Fruit fly (Drosophila melanogaster) whole organism, embryonic: ENCODE measurements around the gene CG10660.
A peak's percentile ranks its signal among the peaks of the same experiment; 100 is the strongest.

Source experiments
- CG10274 ChIP-seq: fragments of 200-800 bp; sonication (Bioruptor generic); optimal IDR thresholded peaks from 3 replicates; lab custom pipeline; 2017; ENCODE audit warnings: missing biosample characterization, mild to moderate bottlenecking, missing genetic modification characterization
- CG11398 ChIP-seq: fragments of 200-800 bp; sonication (Bioruptor generic); optimal IDR thresholded peaks from 2 replicates; lab custom pipeline; 2016; ENCODE audit warnings: missing biosample characterization, missing genetic modification characterization
- CG11456 ChIP-seq: fragments of 200-800 bp; sonication (Bioruptor generic); IDR thresholded peaks from 3 replicates; pipeline ENCODE4 v1.3.6; 2022; ENCODE audit warnings: missing biosample characterization, missing genetic modification characterization
- CG14965 ChIP-seq: fragments of 200-800 bp; sonication (Bioruptor generic); optimal IDR thresholded peaks from 2 replicates; lab custom pipeline; 2016; ENCODE audit warnings: missing biosample characterization, missing genetic modification characterization, borderline replicate concordance
- CG1529 ChIP-seq: fragments of 200-800 bp; sonication (Bioruptor generic); optimal IDR thresholded peaks from 3 replicates; lab custom pipeline; 2018; ENCODE audit warnings: missing biosample characterization, missing genetic modification characterization
- CG15696 ChIP-seq: fragments of 200-800 bp; sonication (Bioruptor generic); optimal IDR thresholded peaks from 2 replicates; lab custom pipeline; 2019; ENCODE audit warnings: missing biosample characterization, mild to moderate bottlenecking, missing genetic modification characterization, moderate library complexity
- CG16815 ChIP-seq: fragments of 200-800 bp; sonication (Bioruptor generic); optimal IDR thresholded peaks from 3 replicates; lab custom pipeline; 2017; ENCODE audit warnings: missing biosample characterization, mild to moderate bottlenecking, missing genetic modification characterization
- CG18262 ChIP-seq: fragments of 200-800 bp; optimal IDR thresholded peaks from 3 replicates; lab custom pipeline; 2019; ENCODE audit warnings: missing biosample characterization, mild to moderate bottlenecking, missing genetic modification characterization, moderate library complexity
- CG2678 ChIP-seq: fragments of 200-800 bp; sonication (Bioruptor generic); optimal IDR thresholded peaks from 3 replicates; lab custom pipeline; 2019; ENCODE audit warnings: missing biosample characterization, mild to moderate bottlenecking, missing genetic modification characterization, moderate library complexity
- CG31388 ChIP-seq: fragments of 200-800 bp; sonication (Bioruptor generic); optimal IDR thresholded peaks from 2 replicates; lab custom pipeline; 2016; ENCODE audit warnings: missing biosample characterization, missing genetic modification characterization
- CG3281 ChIP-seq: fragments of 200-800 bp; sonication (Bioruptor generic); optimal IDR thresholded peaks from 3 replicates; lab custom pipeline; 2017; ENCODE audit warnings: missing biosample characterization, mild to moderate bottlenecking, missing genetic modification characterization
- CG34422 ChIP-seq: fragments of 200-800 bp; sonication (Bioruptor generic); IDR thresholded peaks from 3 replicates; pipeline ENCODE4 v1.3.6; 2022; ENCODE audit warnings: missing biosample characterization, missing genetic modification characterization
- CG4328 ChIP-seq: fragments of 200-800 bp; sonication (Bioruptor generic); optimal IDR thresholded peaks from 3 replicates; lab custom pipeline; 2017; ENCODE audit warnings: missing biosample characterization, missing genetic modification reagents, missing genetic modification characterization
- CG4360 ChIP-seq: fragments of 200-800 bp; sonication (Bioruptor generic); IDR thresholded peaks from 2 replicates; pipeline ENCODE4 v1.3.6; 2022; ENCODE audit warnings: missing biosample characterization, missing genetic modification characterization
- CG4707 ChIP-seq: fragments of 200-800 bp; sonication (Bioruptor generic); optimal IDR thresholded peaks from 2 replicates; lab custom pipeline; 2018; ENCODE audit warnings: missing biosample characterization, mild to moderate bottlenecking, missing genetic modification characterization, moderate library complexity
- CG6791 ChIP-seq: fragments of 200-800 bp; sonication (Bioruptor generic); IDR thresholded peaks from 3 replicates; pipeline ENCODE4 v1.3.6; 2022; ENCODE audit warnings: missing biosample characterization, missing genetic modification characterization; ENCODE audit not compliant: partially characterized antibody
- CG9437 ChIP-seq: fragments of 200-800 bp; sonication (Bioruptor generic); optimal IDR thresholded peaks from 2 replicates; lab custom pipeline; 2018; ENCODE audit warnings: missing biosample characterization, mild to moderate bottlenecking, missing genetic modification characterization
- Chrac-16 ChIP-seq: fragments of 200-800 bp; sonication (Bioruptor generic); optimal IDR thresholded peaks from 3 replicates; lab custom pipeline; 2016; ENCODE audit warnings: missing biosample characterization, missing genetic modification characterization
- Dip2 ChIP-seq: fragments of 200-800 bp; sonication (Bioruptor generic); IDR thresholded peaks from 2 replicates; pipeline ENCODE4 v1.3.6; 2022; ENCODE audit warnings: missing biosample characterization, missing genetic modification characterization
- Doc2 ChIP-seq: fragments of 200-800 bp; sonication (Bioruptor generic); IDR thresholded peaks from 2 replicates; pipeline ENCODE4 v1.3.6; 2022; ENCODE audit warnings: missing biosample characterization, missing genetic modification characterization
- Ets65A ChIP-seq: fragments of 200-800 bp; sonication (Bioruptor generic); peaks from one replicate; lab custom pipeline; 2016; ENCODE audit warnings: missing biosample characterization, missing genetic modification characterization
- HmgZ ChIP-seq: fragments of 200-800 bp; sonication (Bioruptor generic); optimal IDR thresholded peaks from 2 replicates; lab custom pipeline; 2018; ENCODE audit warnings: missing biosample characterization, mild to moderate bottlenecking, missing genetic modification characterization
- Neu2 ChIP-seq: fragments of 200-800 bp; sonication (Bioruptor generic); optimal IDR thresholded peaks from 3 replicates; lab custom pipeline; 2016; ENCODE audit warnings: missing biosample characterization, missing genetic modification characterization, borderline replicate concordance
- Pdp1 ChIP-seq, 2 experiments: fragments of 200-800 bp; sonication (Bioruptor generic); optimal IDR thresholded peaks; 3 replicates each; lab custom pipeline; 2016; ENCODE audit warnings: missing biosample characterization in 2 of 2, missing genetic modification characterization in 2 of 2, mild to moderate bottlenecking in 1 of 2, moderate library complexity in 1 of 2
- Sin3A ChIP-seq: fragments of >200 bp; optimal IDR thresholded peaks from 2 replicates; lab custom pipeline; 2018
- Xbp1 ChIP-seq: fragments of 200-800 bp; sonication (Bioruptor generic); optimal IDR thresholded peaks from 3 replicates; lab custom pipeline; 2016; ENCODE audit warnings: missing biosample characterization, mild to moderate bottlenecking, missing genetic modification characterization
- az2 ChIP-seq: fragments of 200-800 bp; sonication (Bioruptor generic); optimal IDR thresholded peaks from 3 replicates; lab custom pipeline; 2016; ENCODE audit warnings: missing biosample characterization, missing genetic modification characterization
- bab2 ChIP-seq: fragments of 200-800 bp; sonication (Bioruptor generic); optimal IDR thresholded peaks from 2 replicates; lab custom pipeline; 2016; ENCODE audit warnings: missing biosample characterization, missing genetic modification characterization
- bcd ChIP-seq: fragments of 200-800 bp; sonication (Bioruptor generic); optimal IDR thresholded peaks from 2 replicates; lab custom pipeline; 2017; ENCODE audit warnings: missing biosample characterization, mild to moderate bottlenecking, missing genetic modification characterization
- cad ChIP-seq: fragments of >200 bp; optimal IDR thresholded peaks from 2 replicates; lab custom pipeline; 2017; ENCODE audit warnings: missing biosample characterization, missing genetic modification characterization
- crol ChIP-seq: fragments of 200-800 bp; sonication (Bioruptor generic); IDR thresholded peaks from 2 replicates; pipeline ENCODE4 v1.3.6; 2022; ENCODE audit warnings: missing biosample characterization, missing genetic modification characterization
- da ChIP-seq: fragments of 200-800 bp; sonication (Bioruptor generic); optimal IDR thresholded peaks from 2 replicates; lab custom pipeline; 2016; ENCODE audit warnings: missing biosample characterization, missing genetic modification characterization
- dmrt11E ChIP-seq: fragments of 200-800 bp; sonication (Bioruptor generic); optimal IDR thresholded peaks from 3 replicates; lab custom pipeline; 2018; ENCODE audit warnings: missing biosample characterization, mild to moderate bottlenecking, missing genetic modification characterization, moderate library complexity
- eyg ChIP-seq: fragments of 200-800 bp; sonication (Bioruptor generic); optimal IDR thresholded peaks from 3 replicates; lab custom pipeline; 2016; ENCODE audit warnings: missing biosample characterization, missing genetic modification characterization
- gcm ChIP-seq: fragments of 200-800 bp; sonication (Bioruptor generic); optimal IDR thresholded peaks from 2 replicates; lab custom pipeline; 2019; ENCODE audit warnings: missing biosample characterization, mild to moderate bottlenecking, missing genetic modification characterization, moderate library complexity
- gem ChIP-seq: fragments of 200-800 bp; sonication (Bioruptor generic); optimal IDR thresholded peaks from 2 replicates; lab custom pipeline; 2019; ENCODE audit warnings: missing biosample characterization, mild to moderate bottlenecking, missing genetic modification characterization, moderate library complexity
- grau ChIP-seq: fragments of 200-800 bp; optimal IDR thresholded peaks from 3 replicates; lab custom pipeline; 2019; ENCODE audit warnings: missing biosample characterization, mild to moderate bottlenecking, missing genetic modification characterization, moderate library complexity
- grn ChIP-seq: fragments of 200-800 bp; sonication (Bioruptor generic); optimal IDR thresholded peaks from 3 replicates; lab custom pipeline; 2017; ENCODE audit warnings: missing biosample characterization, missing genetic modification characterization
- hkb ChIP-seq, 2 experiments: fragments of 200-800 bp in 1 of 2; fragments of >200 bp in 1 of 2; sonication (Bioruptor generic) in 1 of 2; IDR thresholded peaks in 1 of 2; optimal IDR thresholded peaks in 1 of 2; 2 replicates each; pipeline versions ENCODE4 v1.3.6 to Lab custom; 2017 to 2022; ENCODE audit warnings: missing biosample characterization in 1 of 2, missing genetic modification characterization in 1 of 2
- lola ChIP-seq, 3 experiments: fragments of >200 bp in 2 of 3; fragments of 200-800 bp in 1 of 3; sonication (Bioruptor generic) in 1 of 3; optimal IDR thresholded peaks; 2 replicates each; lab custom pipeline; 2017 to 2019; ENCODE audit warnings: missing biosample characterization in 3 of 3, missing genetic modification characterization in 3 of 3, mild to moderate bottlenecking in 1 of 3, moderate library complexity in 1 of 3
- maf-S ChIP-seq: fragments of 200-800 bp; sonication (Bioruptor generic); optimal IDR thresholded peaks from 2 replicates; lab custom pipeline; 2016; ENCODE audit warnings: missing biosample characterization, missing genetic modification characterization
- nerfin-1 ChIP-seq: fragments of 200-800 bp; sonication (Bioruptor generic); optimal IDR thresholded peaks from 3 replicates; lab custom pipeline; 2019; ENCODE audit warnings: missing biosample characterization, mild to moderate bottlenecking, missing genetic modification characterization, moderate library complexity
- nom ChIP-seq: fragments of 200-800 bp; sonication (Bioruptor generic); optimal IDR thresholded peaks from 2 replicates; lab custom pipeline; 2017; ENCODE audit warnings: missing biosample characterization, missing genetic modification characterization, mild to moderate bottlenecking, moderate library complexity, missing genetic modification reagents
- psq ChIP-seq: fragments of 200-800 bp; sonication (Bioruptor generic); optimal IDR thresholded peaks from 2 replicates; lab custom pipeline; 2017; ENCODE audit warnings: missing biosample characterization, missing genetic modification characterization
- scrt ChIP-seq: fragments of 200-800 bp; sonication (Bioruptor generic); optimal IDR thresholded peaks from 2 replicates; lab custom pipeline; 2018; ENCODE audit warnings: missing biosample characterization, mild to moderate bottlenecking, missing genetic modification characterization, moderate library complexity
- seq ChIP-seq: fragments of 200-800 bp; sonication (Bioruptor generic); IDR thresholded peaks from 2 replicates; pipeline ENCODE4 v1.3.6; 2022; ENCODE audit warnings: missing biosample characterization, missing genetic modification characterization
- tll ChIP-seq, 2 experiments: fragments of 200-800 bp in 1 of 2; fragments of >200 bp in 1 of 2; sonication (Bioruptor generic) in 1 of 2; optimal IDR thresholded peaks; 2 replicates each; lab custom pipeline; 2017 to 2019; ENCODE audit warnings: missing biosample characterization in 2 of 2, missing genetic modification characterization in 2 of 2, mild to moderate bottlenecking in 1 of 2, moderate library complexity in 1 of 2
- trem ChIP-seq: fragments of 200-800 bp; optimal IDR thresholded peaks from 3 replicates; lab custom pipeline; 2019; ENCODE audit warnings: missing biosample characterization, mild to moderate bottlenecking, missing genetic modification characterization, moderate library complexity
- unc-4 ChIP-seq: fragments of 200-800 bp; sonication (Bioruptor generic); IDR thresholded peaks from 2 replicates; pipeline ENCODE4 v1.3.6; 2022; ENCODE audit warnings: missing biosample characterization, missing genetic modification characterization; ENCODE audit not compliant: partially characterized antibody
- zen2 ChIP-seq: fragments of 200-800 bp; sonication (Bioruptor generic); IDR thresholded peaks from 3 replicates; pipeline ENCODE4 v1.3.6; 2022; ENCODE audit warnings: missing biosample characterization, missing genetic modification characterization; ENCODE audit not compliant: partially characterized antibody

Gene CG10660

DNA sequence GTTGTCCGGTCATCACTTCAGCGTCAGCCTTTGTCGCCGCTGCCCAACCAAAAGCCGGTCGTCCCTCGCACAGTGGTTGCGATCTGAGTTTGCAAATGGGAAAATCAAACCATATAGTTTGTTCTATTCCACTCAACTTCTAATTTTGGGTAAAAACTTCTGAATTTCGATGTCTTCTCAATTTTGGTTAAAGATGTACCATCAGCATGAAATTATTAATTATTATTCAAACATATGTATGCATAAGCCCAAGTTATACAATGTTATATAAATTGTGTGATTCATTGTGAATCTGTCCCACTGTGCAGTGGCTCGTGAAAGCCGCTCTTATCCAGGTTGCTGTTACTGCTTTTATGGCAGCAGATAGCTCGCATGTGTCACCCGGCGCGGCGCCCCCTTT is 47.9 kb downstream of the CG10660 start (continued):
- TF ChIP-seq CG9437 (GFP tag; lab: Kevin White, UChicago) (no peak), CG1529 (GFP tag; lab: Kevin White, UChicago) (peak; percentile 1), psq (GFP tag; lab: Kevin White, UChicago) (no peak), hkb (optimal IDR thresholded peaks at IDR 0.05; lab: Kevin White, UChicago) (no peak), hkb (GFP tag; IDR thresholded peaks at IDR 0.05; lab: Robert Waterston, UW) (no peak), Dip2 (GFP tag; lab: Robert Waterston, UW) (no peak), unc-4 (GFP tag; lab: Robert Waterston, UW) (no peak), CG15696 (tag; lab: Kevin White, UChicago) (peak; percentile 45), CG14965 (GFP tag; lab: Kevin White, UChicago) (no peak), Doc2 (GFP tag; lab: Robert Waterston, UW) (no peak), HmgZ (tag; lab: Kevin White, UChicago) (no peak), gem (tag; lab: Kevin White, UChicago) (peak; percentile 39), Ets65A (no peak), dmrt11E (tag; lab: Kevin White, UChicago) (peak; percentile 64), nom (GFP tag; lab: Kevin White, UChicago) (peak; percentile 19), Pdp1 (GFP tag; optimal IDR thresholded peaks at IDR 0.05; lab: Kevin White, UChicago) (peak in 1 of 2 experiments; percentile 39), CG4328 (GFP tag; lab: Kevin White, UChicago) (no peak), bcd (GFP tag; lab: Kevin White, UChicago) (no peak), CG18262 (tag; lab: Kevin White, UChicago) (peak; percentile 43), az2 (peak; percentile 19), Xbp1 (no peak), CG34422 (no peak), cad (no peak), CG4707 (peak; percentile 75), grn (no peak), CG11456 (no peak), tll (GFP tag; optimal IDR thresholded peaks at IDR 0.05; lab: Kevin White, UChicago) (no peak), seq (GFP tag; lab: Robert Waterston, UW) (no peak), maf-S (no peak), grau (no peak), da (GFP tag; lab: Kevin White, UChicago) (no peak), Neu2 (no peak), CG2678 (tag; lab: Kevin White, UChicago) (no peak), trem (tag; lab: Kevin White, UChicago) (peak; percentile 18), gcm (GFP tag; lab: Kevin White, UChicago) (no peak), CG3281 (GFP tag; lab: Kevin White, UChicago) (no peak), eyg (GFP tag; lab: Kevin White, UChicago) (no peak), CG4360 (GFP tag; lab: Robert Waterston, UW) (no peak), bab2 (no peak), CG10274 (GFP tag; lab: Kevin White, UChicago) (no peak), crol (no peak), Sin3A (no peak), zen2 (no peak), CG6791 (GFP tag; lab: Robert Waterston, UW) (no peak), scrt (no peak), Chrac-16 (no peak), CG16815 (no peak), nerfin-1 (tag; lab: Kevin White, UChicago) (no peak), lola (GFP tag; optimal IDR thresholded peaks at IDR 0.05; lab: Kevin White, UChicago) (peak in 1 of 3 experiments; percentile 60), CG11398 (GFP tag; lab: Kevin White, UChicago) (no peak), CG31388 (GFP tag; lab: Kevin White, UChicago) (no peak)
